Worm (Caenorhabditis elegans) whole organism, young adult: ENCODE measurements around the gene nra-3.

Experiments used
- C17E4.6 ChIP-seq: fragments of 200-800 bp; sonication (Bioruptor generic); IDR thresholded peaks from 2 replicates; pipeline ENCODE4 v1.3.6; 2022; ENCODE audit warnings: missing genetic modification reagents, missing genetic modification characterization, missing compliant biosample characterization
- F10E7.11 ChIP-seq: sonication (generic microtip); optimal IDR thresholded peaks from 2 replicates; lab custom pipeline; 2017; ENCODE audit warnings: mild to moderate bottlenecking, missing genetic modification characterization, moderate library complexity, missing compliant biosample characterization
- F33H1.4 ChIP-seq: fragments of 200-800 bp; sonication (Bioruptor generic); IDR thresholded peaks from 2 replicates; pipeline ENCODE4 v1.3.6; 2022; ENCODE audit warnings: missing genetic modification reagents, missing genetic modification characterization, missing compliant biosample characterization
- K11D2.4 ChIP-seq: fragments of 200-800 bp; sonication (Bioruptor generic); IDR thresholded peaks from 2 replicates; pipeline ENCODE4 v1.3.6; 2022; ENCODE audit warnings: missing genetic modification reagents, missing genetic modification characterization, missing compliant biosample characterization
- Y53F4B.3 ChIP-seq: fragments of 200-800 bp; sonication (Bioruptor generic); IDR thresholded peaks from 2 replicates; pipeline ENCODE4 v1.3.6; 2022; ENCODE audit warnings: missing genetic modification reagents, missing genetic modification characterization, missing compliant biosample characterization
- akir-1 ChIP-seq: fragments of 200-800 bp; sonication (Bioruptor generic); optimal IDR thresholded peaks from 2 replicates; lab custom pipeline; 2018; ENCODE audit warnings: mild to moderate bottlenecking, missing genetic modification characterization, moderate library complexity, missing compliant biosample characterization
- athp-1 ChIP-seq: sonication (generic microtip); optimal IDR thresholded peaks from 2 replicates; lab custom pipeline; 2017; ENCODE audit warnings: mild to moderate bottlenecking, missing genetic modification characterization, missing compliant biosample characterization
- attf-5 ChIP-seq: fragments of 200-800 bp; sonication (Bioruptor generic); optimal IDR thresholded peaks from 2 replicates; lab custom pipeline; 2018; ENCODE audit warnings: mild to moderate bottlenecking, missing genetic modification characterization, missing compliant biosample characterization
- bed-2 ChIP-seq: fragments of 200-800 bp; sonication (Bioruptor generic); IDR thresholded peaks from 2 replicates; pipeline ENCODE4 v1.3.6; 2022; ENCODE audit warnings: missing genetic modification reagents, missing genetic modification characterization, missing compliant biosample characterization
- cebp-2 ChIP-seq: fragments of 200-800 bp; sonication (Bioruptor generic); IDR thresholded peaks from 2 replicates; pipeline ENCODE4 v1.3.6; 2022; ENCODE audit warnings: missing genetic modification characterization, missing compliant biosample characterization
- ceh-58 ChIP-seq: fragments of 200-800 bp; sonication (Bioruptor generic); IDR thresholded peaks from 2 replicates; pipeline ENCODE4 v1.3.6; 2022; ENCODE audit warnings: missing genetic modification characterization, missing compliant biosample characterization
- dox-1 ChIP-seq: fragments of 200-800 bp; sonication (Bioruptor generic); IDR thresholded peaks from 2 replicates; pipeline ENCODE4 v1.3.6; 2022; ENCODE audit warnings: missing genetic modification reagents, missing genetic modification characterization, missing compliant biosample characterization
- egl-44 ChIP-seq: fragments of 200-800 bp; sonication (Bioruptor generic); IDR thresholded peaks from 2 replicates; pipeline ENCODE4 v1.3.6; 2022; ENCODE audit warnings: missing genetic modification reagents, missing genetic modification characterization, missing compliant biosample characterization
- ets-4 ChIP-seq: fragments of 200-800 bp; sonication (Bioruptor generic); optimal IDR thresholded peaks from 2 replicates; lab custom pipeline; 2018; ENCODE audit warnings: mild to moderate bottlenecking, missing genetic modification characterization, missing compliant biosample characterization
- fkh-3 ChIP-seq: sonication (generic microtip); optimal IDR thresholded peaks from 2 replicates; lab custom pipeline; 2016; ENCODE audit warnings: mild to moderate bottlenecking, missing genetic modification characterization, missing compliant biosample characterization
- hlh-12 ChIP-seq: sonication (generic microtip); optimal IDR thresholded peaks from 2 replicates; lab custom pipeline; 2016; ENCODE audit warnings: missing genetic modification characterization, missing compliant biosample characterization
- hrde-1 ChIP-seq: sonication (generic microtip); optimal IDR thresholded peaks from 2 replicates; lab custom pipeline; 2016; ENCODE audit warnings: missing genetic modification characterization, mild to moderate bottlenecking, missing compliant biosample characterization, moderate library complexity, missing genotype, missing genetic modification reagents, borderline replicate concordance
- let-526 ChIP-seq: fragments of 200-800 bp; sonication (Bioruptor generic); IDR thresholded peaks from 2 replicates; pipeline ENCODE4 v1.3.6; 2022; ENCODE audit warnings: missing genetic modification reagents, missing genetic modification characterization, missing compliant biosample characterization
- lin-35 ChIP-seq, 3 experiments: fragments of 150-350 bp in 2 of 3; sonication (generic microtip) in 1 of 3; optimal IDR thresholded peaks; 2 replicates each; lab custom pipeline; 2014 to 2018; ENCODE audit warnings: missing biosample characterization in 3 of 3, missing genetic modification characterization in 3 of 3, missing genetic modification reagents in 3 of 3
- lin-40 ChIP-seq: sonication (generic microtip); optimal IDR thresholded peaks from 2 replicates; lab custom pipeline; 2016; ENCODE audit warnings: missing genetic modification characterization, mild to moderate bottlenecking, missing compliant biosample characterization, missing genotype, missing genetic modification reagents
- lsl-1 ChIP-seq: fragments of 200-800 bp; sonication (Bioruptor generic); optimal IDR thresholded peaks from 2 replicates; lab custom pipeline; 2018; ENCODE audit warnings: mild to moderate bottlenecking, missing genetic modification characterization, moderate library complexity, missing compliant biosample characterization
- lsy-27 ChIP-seq: sonication (generic microtip); optimal IDR thresholded peaks from 2 replicates; lab custom pipeline; 2017; ENCODE audit warnings: missing genetic modification characterization, mild to moderate bottlenecking, missing compliant biosample characterization, antibody characterized with exemption, missing genotype, borderline replicate concordance; ENCODE audit not compliant: insufficient read depth
- madf-6 ChIP-seq: fragments of 200-800 bp; sonication (Bioruptor generic); IDR thresholded peaks from 2 replicates; pipeline ENCODE4 v1.3.6; 2022; ENCODE audit warnings: missing genetic modification reagents, missing genetic modification characterization, missing compliant biosample characterization
- mes-4 ChIP-seq: sonication (generic microtip); optimal IDR thresholded peaks from 2 replicates; lab custom pipeline; 2016; ENCODE audit warnings: missing genotype, missing genetic modification characterization, missing compliant biosample characterization
- nfya-2 ChIP-seq: fragments of 200-800 bp; sonication (Bioruptor generic); IDR thresholded peaks from 2 replicates; pipeline ENCODE4 v1.3.6; 2022; ENCODE audit warnings: missing genetic modification reagents, missing genetic modification characterization, missing compliant biosample characterization
- nhr-27 ChIP-seq: fragments of 200-800 bp; sonication (Bioruptor generic); optimal IDR thresholded peaks from 2 replicates; lab custom pipeline; 2018; ENCODE audit warnings: mild to moderate bottlenecking, missing genetic modification characterization, moderate library complexity, missing compliant biosample characterization
- nhr-80 ChIP-seq: sonication (generic microtip); optimal IDR thresholded peaks from 2 replicates; lab custom pipeline; 2016; ENCODE audit warnings: missing genetic modification characterization, missing compliant biosample characterization
- nhr-90 ChIP-seq: sonication (generic microtip); optimal IDR thresholded peaks from 2 replicates; lab custom pipeline; 2016; ENCODE audit warnings: missing genotype, mild to moderate bottlenecking, missing genetic modification characterization, missing compliant biosample characterization
- pbrm-1 ChIP-seq: fragments of 200-800 bp; sonication (Bioruptor generic); IDR thresholded peaks from 2 replicates; pipeline ENCODE4 v1.3.6; 2022; ENCODE audit warnings: missing genetic modification reagents, missing genetic modification characterization, missing compliant biosample characterization
- somi-1 ChIP-seq: fragments of 200-800 bp; sonication (Bioruptor generic); optimal IDR thresholded peaks from 2 replicates; lab custom pipeline; 2018; ENCODE audit warnings: mild to moderate bottlenecking, missing genetic modification characterization, missing compliant biosample characterization
- unc-62 ChIP-seq: fragments of 150-350 bp; optimal IDR thresholded peaks from 2 replicates; lab custom pipeline; 2014; ENCODE audit warnings: missing biosample characterization, missing genetic modification reagents, missing genetic modification characterization
- zfh-2 ChIP-seq: fragments of 200-800 bp; sonication (Bioruptor generic); conservative IDR thresholded peaks from 2 replicates; pipeline ENCODE4 v1.3.6; 2022; ENCODE audit warnings: missing genetic modification reagents, missing genetic modification characterization, missing compliant biosample characterization
- ztf-18 ChIP-seq: sonication (generic microtip); optimal IDR thresholded peaks from 2 replicates; lab custom pipeline; 2016; ENCODE audit warnings: missing genotype, mild to moderate bottlenecking, missing genetic modification characterization, missing compliant biosample characterization
- ztf-25 ChIP-seq: fragments of 200-800 bp; sonication (Bioruptor generic); IDR thresholded peaks from 2 replicates; pipeline ENCODE4 v1.3.6; 2022; ENCODE audit warnings: missing genetic modification reagents, missing genetic modification characterization, missing compliant biosample characterization
- ztf-3 ChIP-seq: fragments of 200-800 bp; sonication (Bioruptor generic); optimal IDR thresholded peaks from 2 replicates; lab custom pipeline; 2018; ENCODE audit warnings: mild to moderate bottlenecking, missing genetic modification characterization, missing compliant biosample characterization
- ztf-6 ChIP-seq: fragments of 200-800 bp; sonication (Bioruptor generic); IDR thresholded peaks from 2 replicates; pipeline ENCODE4 v1.3.6; 2022; ENCODE audit warnings: missing genetic modification reagents, missing genetic modification characterization, missing compliant biosample characterization

The nra-3 gene

ce11 chrX:9932226-9932773 lies 1.0 kb upstream of the nra-3 start, which contains the start of gene tsp-21 (continued):
- no peak for TF ChIP-seq ztf-6
- TF ChIP-seq ztf-18, result no peak
- peak in 1 of 3 experiments; percentile 47 for TF ChIP-seq lin-35 (GFP tag; optimal IDR thresholded peaks at IDR 0.05; lab: Kevin White, UChicago)
- no peak for TF ChIP-seq ztf-25 (GFP tag; lab: Robert Waterston, UW)
- TF ChIP-seq nhr-80 (tag; lab: Kevin White, UChicago), result peak; percentile 90
- TF ChIP-seq K11D2.4 (GFP tag; lab: Robert Waterston, UW), result no peak
- peak; percentile 83 for TF ChIP-seq zfh-2 (GFP tag; lab: Robert Waterston, UW)

- TF ChIP-seq attf-5 (GFP tag; lab: Kevin White, UChicago), result no peak
- TF ChIP-seq bed-2 (GFP tag; lab: Robert Waterston, UW), result no peak
- TF ChIP-seq, all 124 proteins: peak for 0
Measured at ce11 chrX:9927993-9928392, 3.3 kb downstream of the nra-3 start.

ce11 chrX:9924962-9925361 lies 6.3 kb downstream of the nra-3 start, which contains the start of gene ugt-23:
TSS of gene ugt-23 (minus strand) at chrX:9925173.
- TF ChIP-seq nhr-80 (tag; lab: Kevin White, UChicago) (peak; percentile 38), lin-35 (GFP tag; optimal IDR thresholded peaks at IDR 0.05; lab: Kevin White, UChicago) (no peak)

- TF ChIP-seq ceh-58 (GFP tag; lab: Robert Waterston, UW) (no peak), fkh-3 (tag; lab: Kevin White, UChicago) (no peak), nhr-27 (tag; lab: Kevin White, UChicago) (no peak), lin-40 (tag; lab: Kevin White, UChicago) (no peak), F10E7.11 (tag; lab: Kevin White, UChicago) (no peak), let-526 (GFP tag; lab: Robert Waterston, UW) (no peak), nhr-90 (tag; lab: Kevin White, UChicago) (no peak), nfya-2 (GFP tag; lab: Robert Waterston, UW) (no peak), unc-62 (no peak), madf-6 (GFP tag; lab: Robert Waterston, UW) (no peak), pbrm-1 (GFP tag; lab: Robert Waterston, UW) (no peak), hrde-1 (no peak), athp-1 (no peak), ets-4 (GFP tag; lab: Kevin White, UChicago) (no peak)
Measured at ce11 chrX:9921257-9921656, 10.0 kb downstream of the nra-3 start, which contains the start of gene C17G1.2. TSS of gene C17G1.2 (plus strand) at chrX:9921557.

- TF ChIP-seq somi-1 (GFP tag; lab: Kevin White, UChicago) (no peak), lsl-1 (GFP tag; lab: Kevin White, UChicago) (no peak), ztf-3 (GFP tag; lab: Kevin White, UChicago) (no peak), dox-1 (GFP tag; lab: Robert Waterston, UW) (no peak), akir-1 (GFP tag; lab: Kevin White, UChicago) (no peak), cebp-2 (no peak), Y53F4B.3 (GFP tag; lab: Robert Waterston, UW) (no peak), lsy-27 (tag; lab: Kevin White, UChicago) (no peak), F33H1.4 (GFP tag; lab: Robert Waterston, UW) (no peak), mes-4 (tag; lab: Kevin White, UChicago) (no peak), C17E4.6 (GFP tag; lab: Robert Waterston, UW) (no peak), egl-44 (no peak), hlh-12 (tag; lab: Kevin White, UChicago) (no peak)
Measured at ce11 chrX:9918997-9919396, 12.3 kb downstream of the nra-3 start, which contains the start of gene folr-1. TSS of gene folr-1 (plus strand) at chrX:9919297.
